Fruit fly (Drosophila melanogaster) whole organism, embryonic: Measurements from ENCODE around the gene PlexA.

Experiments
- Bgb ChIP-seq: fragments of 200-800 bp; sonication (Bioruptor generic); IDR thresholded peaks from 2 replicates; pipeline ENCODE4 v1.3.6; 2022; ENCODE audit warnings: missing biosample characterization, missing genetic modification characterization; ENCODE audit not compliant: partially characterized antibody
- CG1024 ChIP-seq: fragments of 200-800 bp; sonication (Bioruptor generic); IDR thresholded peaks from 2 replicates; pipeline ENCODE4 v1.3.6; 2022; ENCODE audit warnings: missing biosample characterization, missing genetic modification characterization
- CG10979 ChIP-seq: fragments of 200-800 bp; sonication (Bioruptor generic); optimal IDR thresholded peaks from 2 replicates; lab custom pipeline; 2018; ENCODE audit warnings: missing biosample characterization, mild to moderate bottlenecking, missing genetic modification characterization, moderate library complexity
- CG14710 ChIP-seq: fragments of 200-800 bp; sonication (Bioruptor generic); optimal IDR thresholded peaks from 3 replicates; lab custom pipeline; 2019; ENCODE audit warnings: missing biosample characterization, mild to moderate bottlenecking, missing genetic modification characterization, moderate library complexity
- CG15479 ChIP-seq: fragments of 200-800 bp; sonication (Bioruptor generic); optimal IDR thresholded peaks from 3 replicates; lab custom pipeline; 2019; ENCODE audit warnings: missing biosample characterization, mild to moderate bottlenecking, missing genetic modification characterization, moderate library complexity
- CG1603 ChIP-seq: fragments of 200-800 bp; sonication (Bioruptor generic); optimal IDR thresholded peaks from 2 replicates; lab custom pipeline; 2019; ENCODE audit warnings: missing biosample characterization, mild to moderate bottlenecking, missing genetic modification characterization, moderate library complexity
- CG16863 ChIP-seq: fragments of 200-800 bp; sonication (Bioruptor generic); optimal IDR thresholded peaks from 3 replicates; lab custom pipeline; 2016; ENCODE audit warnings: missing biosample characterization, missing genetic modification characterization
- CG2712 ChIP-seq: fragments of 200-800 bp; optimal IDR thresholded peaks from 3 replicates; lab custom pipeline; 2019; ENCODE audit warnings: missing biosample characterization, mild to moderate bottlenecking, missing genetic modification characterization, moderate library complexity
- CG4617 ChIP-seq: fragments of 200-800 bp; sonication (Bioruptor generic); optimal IDR thresholded peaks from 3 replicates; lab custom pipeline; 2016; ENCODE audit warnings: missing biosample characterization, missing genetic modification characterization, borderline replicate concordance
- CG6813 ChIP-seq: fragments of 200-800 bp; sonication (Bioruptor generic); optimal IDR thresholded peaks from 2 replicates; lab custom pipeline; 2017; ENCODE audit warnings: missing biosample characterization, missing genetic modification characterization, mild to moderate bottlenecking, moderate library complexity, missing genetic modification reagents
- CG7357 ChIP-seq: fragments of 200-800 bp; sonication (Bioruptor generic); IDR thresholded peaks from 3 replicates; pipeline ENCODE4 v1.3.6; 2022; ENCODE audit warnings: missing biosample characterization, missing genetic modification characterization
- CG7372 ChIP-seq: fragments of 200-800 bp; sonication (Bioruptor generic); IDR thresholded peaks from 2 replicates; pipeline ENCODE4 v1.3.6; 2022; ENCODE audit warnings: missing biosample characterization, missing genetic modification characterization
- CG7745 ChIP-seq: fragments of 200-800 bp; sonication (Bioruptor generic); optimal IDR thresholded peaks from 2 replicates; lab custom pipeline; 2018; ENCODE audit warnings: missing biosample characterization, mild to moderate bottlenecking, missing genetic modification characterization, moderate library complexity
- CG8388 ChIP-seq: fragments of 200-800 bp; sonication (Bioruptor generic); optimal IDR thresholded peaks from 2 replicates; lab custom pipeline; 2019; ENCODE audit warnings: missing biosample characterization, mild to moderate bottlenecking, missing genetic modification characterization, moderate library complexity
- CG9609 ChIP-seq: fragments of 200-800 bp; sonication (Bioruptor generic); optimal IDR thresholded peaks from 3 replicates; lab custom pipeline; 2016; ENCODE audit warnings: missing biosample characterization, missing genetic modification characterization
- ERR ChIP-seq: fragments of 200-800 bp; sonication (Bioruptor generic); optimal IDR thresholded peaks from 2 replicates; lab custom pipeline; 2016; ENCODE audit warnings: missing biosample characterization, missing genetic modification characterization
- Fer2 ChIP-seq: fragments of 200-800 bp; sonication (Bioruptor generic); optimal IDR thresholded peaks from 2 replicates; lab custom pipeline; 2018; ENCODE audit warnings: missing biosample characterization, mild to moderate bottlenecking, missing genetic modification characterization, moderate library complexity
- GATAe ChIP-seq: fragments of 200-800 bp; sonication (Bioruptor generic); conservative IDR thresholded peaks from 2 replicates; pipeline ENCODE4 v1.3.6; 2022; ENCODE audit warnings: missing biosample characterization, missing genetic modification characterization
- HmgD ChIP-seq: fragments of 200-800 bp; sonication (Bioruptor generic); optimal IDR thresholded peaks from 3 replicates; lab custom pipeline; 2016; ENCODE audit warnings: missing biosample characterization, missing genetic modification characterization
- Hr3 ChIP-seq: fragments of 200-800 bp; sonication (Bioruptor generic); optimal IDR thresholded peaks from 3 replicates; lab custom pipeline; 2016; ENCODE audit warnings: missing biosample characterization, missing genetic modification characterization
- Hsf ChIP-seq: fragments of 200-800 bp; sonication (Bioruptor generic); optimal IDR thresholded peaks from 3 replicates; lab custom pipeline; 2016; ENCODE audit warnings: missing biosample characterization, missing genetic modification characterization
- Jarid2 ChIP-seq: fragments of 200-800 bp; sonication (Bioruptor generic); optimal IDR thresholded peaks from 3 replicates; lab custom pipeline; 2017; ENCODE audit warnings: mild to moderate bottlenecking, missing biosample characterization, missing genetic modification reagents, missing genetic modification characterization
- Lhr ChIP-seq: fragments of 200-800 bp; sonication (Bioruptor generic); optimal IDR thresholded peaks from 3 replicates; lab custom pipeline; 2017; ENCODE audit warnings: mild to moderate bottlenecking, missing biosample characterization, missing genetic modification reagents, missing genetic modification characterization
- MBD-R2 ChIP-seq: fragments of 200-800 bp; sonication (Bioruptor generic); IDR thresholded peaks from 2 replicates; pipeline ENCODE4 v1.3.6; 2022; ENCODE audit warnings: missing biosample characterization, missing genetic modification characterization
- NC2α ChIP-seq: fragments of 200-800 bp; sonication (Bioruptor generic); optimal IDR thresholded peaks from 2 replicates; lab custom pipeline; 2016; ENCODE audit warnings: missing biosample characterization, missing genetic modification characterization
- PHDP ChIP-seq: fragments of 200-800 bp; sonication (Bioruptor generic); optimal IDR thresholded peaks from 3 replicates; lab custom pipeline; 2018; ENCODE audit warnings: missing biosample characterization, mild to moderate bottlenecking, missing genetic modification characterization, moderate library complexity
- Sox100B ChIP-seq: fragments of 200-800 bp; sonication (Bioruptor generic); optimal IDR thresholded peaks from 3 replicates; lab custom pipeline; 2018; ENCODE audit warnings: missing biosample characterization, mild to moderate bottlenecking, missing genetic modification characterization
- ash1 ChIP-seq: fragments of 200-800 bp; sonication (Bioruptor generic); optimal IDR thresholded peaks from 2 replicates; lab custom pipeline; 2018; ENCODE audit warnings: missing biosample characterization, mild to moderate bottlenecking, missing genetic modification characterization
- ato ChIP-seq: fragments of 200-800 bp; sonication (Bioruptor generic); IDR thresholded peaks from 2 replicates; pipeline ENCODE4 v1.3.6; 2022; ENCODE audit warnings: missing biosample characterization, missing genetic modification characterization; ENCODE audit not compliant: partially characterized antibody
- az2 ChIP-seq: fragments of 200-800 bp; sonication (Bioruptor generic); optimal IDR thresholded peaks from 3 replicates; lab custom pipeline; 2016; ENCODE audit warnings: missing biosample characterization, missing genetic modification characterization
- cad ChIP-seq: fragments of >200 bp; optimal IDR thresholded peaks from 2 replicates; lab custom pipeline; 2017; ENCODE audit warnings: missing biosample characterization, missing genetic modification characterization
- crol ChIP-seq: fragments of 200-800 bp; sonication (Bioruptor generic); IDR thresholded peaks from 2 replicates; pipeline ENCODE4 v1.3.6; 2022; ENCODE audit warnings: missing biosample characterization, missing genetic modification characterization
- cwo ChIP-seq: fragments of 200-800 bp; sonication (Bioruptor generic); optimal IDR thresholded peaks from 3 replicates; lab custom pipeline; 2017; ENCODE audit warnings: missing biosample characterization, missing genetic modification characterization, mild to moderate bottlenecking, moderate library complexity, missing genetic modification reagents
- ewg ChIP-seq: fragments of 200-800 bp; sonication (Bioruptor generic); optimal IDR thresholded peaks from 3 replicates; lab custom pipeline; 2017; ENCODE audit warnings: mild to moderate bottlenecking, missing biosample characterization, missing genetic modification reagents, missing genetic modification characterization
- fd64A ChIP-seq: fragments of 200-800 bp; sonication (Bioruptor generic); optimal IDR thresholded peaks from 3 replicates; lab custom pipeline; 2018; ENCODE audit warnings: missing biosample characterization, mild to moderate bottlenecking, missing genetic modification characterization
- fd96Cb ChIP-seq: fragments of 200-800 bp; sonication (Bioruptor generic); optimal IDR thresholded peaks from 2 replicates; lab custom pipeline; 2018; ENCODE audit warnings: missing biosample characterization, mild to moderate bottlenecking, missing genetic modification characterization, moderate library complexity
- ftz-f1 ChIP-seq: fragments of 200-800 bp; sonication (Bioruptor generic); optimal IDR thresholded peaks from 2 replicates; lab custom pipeline; 2016; ENCODE audit warnings: missing biosample characterization, missing genetic modification characterization
- gt ChIP-seq: fragments of 200-800 bp; sonication (Bioruptor generic); IDR thresholded peaks from 2 replicates; pipeline ENCODE4 v1.3.6; 2022; ENCODE audit warnings: missing biosample characterization, missing genetic modification characterization
- her ChIP-seq: fragments of 200-800 bp; sonication (Bioruptor generic); optimal IDR thresholded peaks from 2 replicates; lab custom pipeline; 2016; ENCODE audit warnings: missing biosample characterization, missing genetic modification characterization
- hkb ChIP-seq, 2 experiments: fragments of 200-800 bp in 1 of 2; fragments of >200 bp in 1 of 2; sonication (Bioruptor generic) in 1 of 2; IDR thresholded peaks in 1 of 2; optimal IDR thresholded peaks in 1 of 2; 2 replicates each; pipeline versions ENCODE4 v1.3.6 to Lab custom; 2017 to 2022; ENCODE audit warnings: missing biosample characterization in 1 of 2, missing genetic modification characterization in 1 of 2
- jumu ChIP-seq: fragments of 200-800 bp; sonication (Bioruptor generic); optimal IDR thresholded peaks from 3 replicates; lab custom pipeline; 2016; ENCODE audit warnings: missing biosample characterization, missing genetic modification characterization
- lbe ChIP-seq: fragments of 200-800 bp; sonication (Bioruptor generic); optimal IDR thresholded peaks from 2 replicates; lab custom pipeline; 2016; ENCODE audit warnings: missing biosample characterization, mild to moderate bottlenecking, missing genetic modification characterization
- lov ChIP-seq, 2 experiments: fragments of 200-800 bp in 1 of 2; fragments of >200 bp in 1 of 2; sonication (Bioruptor generic) in 1 of 2; IDR thresholded peaks in 1 of 2; optimal IDR thresholded peaks in 1 of 2; 2 replicates in 1 of 2; 3 replicates in 1 of 2; pipeline versions ENCODE4 v1.3.6 to Lab custom; 2017 to 2022; ENCODE audit warnings: missing biosample characterization in 1 of 2, missing genetic modification characterization in 1 of 2
- mam ChIP-seq: fragments of 200-800 bp; sonication (Bioruptor generic); optimal IDR thresholded peaks from 3 replicates; lab custom pipeline; 2016; ENCODE audit warnings: missing biosample characterization, missing genetic modification characterization
- nmo ChIP-seq: fragments of 200-800 bp; sonication (Bioruptor generic); optimal IDR thresholded peaks from 2 replicates; lab custom pipeline; 2018; ENCODE audit warnings: missing biosample characterization, mild to moderate bottlenecking, missing genetic modification characterization, moderate library complexity
- pb ChIP-seq: fragments of 200-800 bp; sonication (Bioruptor generic); optimal IDR thresholded peaks from 3 replicates; lab custom pipeline; 2016; ENCODE audit warnings: missing biosample characterization, missing genetic modification characterization
- ro ChIP-seq: fragments of 200-800 bp; sonication (Bioruptor generic); IDR thresholded peaks from 2 replicates; pipeline ENCODE4 v1.3.6; 2022; ENCODE audit warnings: missing biosample characterization, missing genetic modification characterization
- salm ChIP-seq: fragments of 200-800 bp; sonication (Bioruptor generic); optimal IDR thresholded peaks from 2 replicates; lab custom pipeline; 2018; ENCODE audit warnings: missing biosample characterization, mild to moderate bottlenecking, missing genetic modification characterization
- slp2 ChIP-seq: fragments of 200-800 bp; sonication (Bioruptor generic); optimal IDR thresholded peaks from 2 replicates; lab custom pipeline; 2016; ENCODE audit warnings: missing biosample characterization, missing genetic modification characterization
- tll ChIP-seq, 2 experiments: fragments of 200-800 bp in 1 of 2; fragments of >200 bp in 1 of 2; sonication (Bioruptor generic) in 1 of 2; optimal IDR thresholded peaks; 2 replicates each; lab custom pipeline; 2017 to 2019; ENCODE audit warnings: missing biosample characterization in 2 of 2, missing genetic modification characterization in 2 of 2, mild to moderate bottlenecking in 1 of 2, moderate library complexity in 1 of 2

PlexA gene

dm6 chr4:1030692-1031110, 3.8 kb upstream of the PlexA start (continued):
- TF ChIP-seq CG1024 (GFP tag; lab: Robert Waterston, UW) = peak; percentile 94
- peak; percentile 31; the same call in 1 of the 2 replicates for TF ChIP-seq MBD-R2 (GFP tag; lab: Robert Waterston, UW)
- TF ChIP-seq CG7357 (GFP tag; lab: Robert Waterston, UW) = peak; percentile 93
- no peak for TF ChIP-seq Sox100B (GFP tag; lab: Kevin White, UChicago)
- TF ChIP-seq CG16863 (GFP tag; lab: Kevin White, UChicago) = no peak
- no peak for TF ChIP-seq az2 (GFP tag; lab: Kevin White, UChicago)
- peak; percentile 33; the same call in 1 of the 2 replicates for TF ChIP-seq ato
- no peak for TF ChIP-seq pb (GFP tag; lab: Kevin White, UChicago)
- peak; percentile 25 for TF ChIP-seq CG2712 (tag; lab: Kevin White, UChicago)
- TF ChIP-seq fd96Cb (tag; lab: Kevin White, UChicago) = peak; percentile 24
- no peak for TF ChIP-seq cwo (GFP tag; lab: Kevin White, UChicago)
- TF ChIP-seq ro (GFP tag; lab: Robert Waterston, UW) = no peak
- TF ChIP-seq lov (optimal IDR thresholded peaks at IDR 0.05; lab: Kevin White, UChicago) = no peak
- no peak for TF ChIP-seq lov (GFP tag; IDR thresholded peaks at IDR 0.05; lab: Robert Waterston, UW)
- TF ChIP-seq ash1 (GFP tag; lab: Kevin White, UChicago) = no peak
- TF ChIP-seq gt (GFP tag; lab: Robert Waterston, UW) = no peak
- no peak for TF ChIP-seq CG10979
- TF ChIP-seq Bgb (GFP tag; lab: Robert Waterston, UW) = peak; percentile 72
- no peak for TF ChIP-seq ewg (GFP tag; lab: Kevin White, UChicago)
- TF ChIP-seq Hsf (GFP tag; lab: Kevin White, UChicago) = peak; percentile 31
- TF ChIP-seq CG7372 (GFP tag; lab: Robert Waterston, UW) = no peak
- TF ChIP-seq fd64A (GFP tag; lab: Kevin White, UChicago) = no peak
- no peak for TF ChIP-seq her (GFP tag; lab: Kevin White, UChicago)
- peak; percentile 0 for TF ChIP-seq CG8388
- TF ChIP-seq Hr3 (GFP tag; lab: Kevin White, UChicago) = no peak
- peak; percentile 82 for TF ChIP-seq CG1603 (tag; lab: Kevin White, UChicago)
- no peak for TF ChIP-seq CG7745 (tag; lab: Kevin White, UChicago)
- TF ChIP-seq nmo (GFP tag; lab: Kevin White, UChicago) = peak; percentile 47
- no peak for TF ChIP-seq Lhr (GFP tag; lab: Kevin White, UChicago)
- no peak for TF ChIP-seq HmgD (GFP tag; lab: Kevin White, UChicago)
- TF ChIP-seq PHDP (tag; lab: Kevin White, UChicago) = no peak
- no peak for TF ChIP-seq CG9609 (GFP tag; lab: Kevin White, UChicago)
- no peak for TF ChIP-seq CG15479
- TF ChIP-seq NC2α (GFP tag; lab: Kevin White, UChicago) = no peak
- peak; percentile 12 for TF ChIP-seq CG14710
- TF ChIP-seq hkb (optimal IDR thresholded peaks at IDR 0.05; lab: Kevin White, UChicago) = no peak
- no peak for TF ChIP-seq hkb (GFP tag; IDR thresholded peaks at IDR 0.05; lab: Robert Waterston, UW)
- no peak for TF ChIP-seq GATAe (GFP tag; lab: Robert Waterston, UW)
- no peak for TF ChIP-seq crol
- peak; percentile 8 for TF ChIP-seq slp2 (GFP tag; lab: Kevin White, UChicago)
- TF ChIP-seq CG4617 = peak; percentile 28
- no peak for TF ChIP-seq ftz-f1 (GFP tag; lab: Kevin White, UChicago)
- TF ChIP-seq jumu (GFP tag; lab: Kevin White, UChicago) = no peak
- TF ChIP-seq tll (GFP tag; optimal IDR thresholded peaks at IDR 0.05; lab: Kevin White, UChicago) = no peak
- no peak for TF ChIP-seq cad (GFP tag; lab: Kevin White, UChicago)
- no peak for TF ChIP-seq Fer2 (tag; lab: Kevin White, UChicago)
- TF ChIP-seq lbe = no peak
- peak; percentile 52 for TF ChIP-seq mam
- no peak for TF ChIP-seq salm (tag; lab: Kevin White, UChicago)
- TF ChIP-seq ERR = no peak
- TF ChIP-seq CG6813 (GFP tag; lab: Kevin White, UChicago) = no peak
- TF ChIP-seq Jarid2 (GFP tag; lab: Kevin White, UChicago) = no peak
